Worm (Caenorhabditis elegans) whole organism, L1 larva: Measurements from ENCODE around the gene F22F4.4.
A peak's percentile ranks its signal among the peaks of the same experiment; 100 is the strongest.

ENCODE experiments used
- aha-1 ChIP-seq: fragments of 150-350 bp; optimal IDR thresholded peaks from 2 replicates; lab custom pipeline; 2014; ENCODE audit warnings: missing biosample characterization, missing genetic modification characterization
- hlh-17 ChIP-seq: fragments of 200-800 bp; sonication (Bioruptor generic); optimal IDR thresholded peaks from 2 replicates; lab custom pipeline; 2018; ENCODE audit warnings: missing genetic modification characterization, mild to moderate bottlenecking, missing compliant biosample characterization, moderate library complexity, borderline replicate concordance
- lin-35 ChIP-seq, 2 experiments: fragments of 150-350 bp; optimal IDR thresholded peaks; 2 replicates each; lab custom pipeline; 2014; ENCODE audit warnings: missing biosample characterization in 2 of 2, missing genetic modification characterization in 2 of 2, missing genetic modification reagents in 2 of 2
- mef-2 ChIP-seq: fragments of 150-350 bp; optimal IDR thresholded peaks from 2 replicates; lab custom pipeline; 2014; ENCODE audit warnings: missing biosample characterization, missing genetic modification characterization
- nhr-28 ChIP-seq: fragments of 150-350 bp; optimal IDR thresholded peaks from 2 replicates; lab custom pipeline; 2014; ENCODE audit warnings: missing biosample characterization, missing genetic modification characterization

DNA sequence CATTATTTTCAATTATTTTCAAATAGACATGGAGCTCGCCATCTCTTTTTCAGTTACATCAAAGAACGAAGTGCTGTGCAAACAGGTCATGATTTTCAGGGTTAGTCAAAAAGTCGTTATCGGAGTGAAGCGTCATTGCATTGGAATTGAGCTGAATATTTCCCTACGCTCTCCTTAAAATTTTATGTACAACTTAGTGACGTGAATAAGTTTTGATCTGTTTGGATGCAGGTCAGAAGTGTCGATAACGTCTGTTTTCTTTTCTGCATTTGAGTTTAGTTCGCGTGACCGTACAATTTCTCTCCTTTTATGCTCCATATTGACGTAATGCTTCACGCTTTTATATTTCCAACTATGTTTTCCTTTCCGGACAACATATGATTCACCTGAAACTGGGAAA lies 23.6 kb upstream of the F22F4.4 start:
- TF ChIP-seq lin-35 (GFP tag; optimal IDR thresholded peaks at IDR 0.05; lab: Kevin White, UChicago) (peak in 1 of 2 experiments; percentile 40), hlh-17 (GFP tag; lab: Kevin White, UChicago) (no peak), nhr-28 (tag; lab: Kevin White, UChicago) (no peak), aha-1 (tag; lab: Kevin White, UChicago) (no peak), mef-2 (no peak)
